3 fruit fly cellular contexts compared by ENCODE assay signal in genomic region chr2L:20807617-20808509, dm6.
TF ChIP-seq lines count a peak whose summit lies in the region.

No protein-coding gene starts in this region.

TF ChIP-seq in whole organism, embryonic, 481 proteins besides CTCF, POLR2A, EP300 and RAD21 (continued from another document and continues in another):
- peak; percentile 73 for TF ChIP-seq CG6813 (GFP tag; optimal IDR thresholded peaks at IDR 0.05; lab: Kevin White, UChicago)
- no peak for TF ChIP-seq cad (GFP tag; optimal IDR thresholded peaks at IDR 0.05; lab: Kevin White, UChicago)
- TF ChIP-seq Sin3A (optimal IDR thresholded peaks at IDR 0.05; lab: Kevin White, UChicago) = no peak
- TF ChIP-seq Doc2 (GFP tag; IDR thresholded peaks at IDR 0.05; lab: Robert Waterston, UW) = no peak
- TF ChIP-seq CG33213 (GFP tag; optimal IDR thresholded peaks at IDR 0.05; lab: Kevin White, UChicago) = peak; percentile 28
- TF ChIP-seq CG3163 (GFP tag; optimal IDR thresholded peaks at IDR 0.05; lab: Kevin White, UChicago) = no peak
- TF ChIP-seq Ssrp (tag; optimal IDR thresholded peaks at IDR 0.05; lab: Kevin White, UChicago) = peak; percentile 0
- TF ChIP-seq Oli (tag; optimal IDR thresholded peaks at IDR 0.05; lab: Kevin White, UChicago) = peak; percentile 40
- no peak for TF ChIP-seq Lim3 (GFP tag; IDR thresholded peaks at IDR 0.05; lab: Robert Waterston, UW)
- 0 out of 2 replicates have a peak, but pooled peaks have one; percentile 29 for TF ChIP-seq CG11085 (GFP tag; IDR thresholded peaks at IDR 0.05; lab: Robert Waterston, UW)
- peak; percentile 63 for TF ChIP-seq Deaf1 (tag; optimal IDR thresholded peaks at IDR 0.05; lab: Kevin White, UChicago)
- TF ChIP-seq CG18011 (GFP tag; optimal IDR thresholded peaks at IDR 0.05; lab: Kevin White, UChicago) = peak; percentile 52
- no peak for TF ChIP-seq CG4424 (GFP tag; optimal IDR thresholded peaks at IDR 0.05; lab: Kevin White, UChicago)
- TF ChIP-seq dmrt99B (tag; optimal IDR thresholded peaks at IDR 0.05; lab: Kevin White, UChicago) = peak; percentile 70
- TF ChIP-seq gcm (GFP tag; optimal IDR thresholded peaks at IDR 0.05; lab: Kevin White, UChicago) = peak; percentile 0
- no peak for TF ChIP-seq CG1529 (GFP tag; optimal IDR thresholded peaks at IDR 0.05; lab: Kevin White, UChicago)
- no peak for TF ChIP-seq Dp (GFP tag; optimal IDR thresholded peaks at IDR 0.05; lab: Kevin White, UChicago)
- peak; percentile 17 for TF ChIP-seq CG1792 (GFP tag; optimal IDR thresholded peaks at IDR 0.05; lab: Kevin White, UChicago)
- TF ChIP-seq Antp (GFP tag; optimal IDR thresholded peaks at IDR 0.05; lab: Kevin White, UChicago) = no peak
- peak; percentile 80 for TF ChIP-seq crol (GFP tag; IDR thresholded peaks at IDR 0.05; lab: Robert Waterston, UW)
- peak; percentile 55 for TF ChIP-seq CoRest (tag; optimal IDR thresholded peaks at IDR 0.05; lab: Kevin White, UChicago)
- peak; percentile 45; the same call in 1 of the 2 replicates for TF ChIP-seq CG32772 (GFP tag; IDR thresholded peaks at IDR 0.05; lab: Robert Waterston, UW)
- TF ChIP-seq CG3847 (GFP tag; IDR thresholded peaks at IDR 0.05; lab: Robert Waterston, UW) = peak; percentile 56
- TF ChIP-seq otp (GFP tag; IDR thresholded peaks at IDR 0.05; lab: Robert Waterston, UW) = peak; percentile 56; the same call in 1 of the 3 replicates
- TF ChIP-seq org-1 (GFP tag; optimal IDR thresholded peaks at IDR 0.05; lab: Kevin White, UChicago) = peak; percentile 22
- peak; percentile 10 for TF ChIP-seq CG11398 (GFP tag; optimal IDR thresholded peaks at IDR 0.05; lab: Kevin White, UChicago)
- TF ChIP-seq CG32532 (GFP tag; IDR thresholded peaks at IDR 0.05; lab: Robert Waterston, UW) = peak; percentile 17
- no peak for TF ChIP-seq hkb (optimal IDR thresholded peaks at IDR 0.05; lab: Kevin White, UChicago)
- TF ChIP-seq hkb (GFP tag; IDR thresholded peaks at IDR 0.05; lab: Robert Waterston, UW) = peak; percentile 65
- no peak for TF ChIP-seq Max (GFP tag; optimal IDR thresholded peaks at IDR 0.05; lab: Kevin White, UChicago)
- no peak for TF ChIP-seq wor (GFP tag; IDR thresholded peaks at IDR 0.05; lab: Robert Waterston, UW)
- no peak for TF ChIP-seq CG11560 (tag; IDR thresholded peaks at IDR 0.05; lab: Robert Waterston, UW)
- TF ChIP-seq Scr (GFP tag; IDR thresholded peaks at IDR 0.05; lab: Robert Waterston, UW; ENCODE audit: partially characterized antibody) = no peak
- peak; percentile 54 for TF ChIP-seq Vsx1 (GFP tag; optimal IDR thresholded peaks at IDR 0.05; lab: Kevin White, UChicago)
- TF ChIP-seq CG10366 (GFP tag; IDR thresholded peaks at IDR 0.05; lab: Robert Waterston, UW) = peak; percentile 31; the same call in 1 of the 2 replicates
- TF ChIP-seq kni (GFP tag; optimal IDR thresholded peaks at IDR 0.05; lab: Kevin White, UChicago) = no peak
- peak in 1 of 2 experiments; percentile 4 for TF ChIP-seq dpn (GFP tag; optimal IDR thresholded peaks at IDR 0.05; lab: Kevin White, UChicago)
- TF ChIP-seq sim (GFP tag; IDR thresholded peaks at IDR 0.05; lab: Robert Waterston, UW) = no peak
- peak; percentile 44 for TF ChIP-seq Dek (tag; optimal IDR thresholded peaks at IDR 0.05; lab: Kevin White, UChicago)
- TF ChIP-seq jumu (GFP tag; optimal IDR thresholded peaks at IDR 0.05; lab: Kevin White, UChicago) = no peak
- no peak for TF ChIP-seq ssp (GFP tag; IDR thresholded peaks at IDR 0.05; lab: Robert Waterston, UW)
- peak; percentile 76 for TF ChIP-seq Ptx1 (GFP tag; IDR thresholded peaks at IDR 0.05; lab: Robert Waterston, UW)
- TF ChIP-seq grn (GFP tag; optimal IDR thresholded peaks at IDR 0.05; lab: Kevin White, UChicago) = no peak
- peak; percentile 12 for TF ChIP-seq CG4282 (GFP tag; optimal IDR thresholded peaks at IDR 0.05; lab: Kevin White, UChicago)
- TF ChIP-seq CG5953 (GFP tag; IDR thresholded peaks at IDR 0.05; lab: Robert Waterston, UW) = no peak

TF ChIP-seq in whole organism, prepupa, 60 proteins besides CTCF, POLR2A, EP300 and RAD21 (continued from another document):
- no peak for TF ChIP-seq CG31627 (GFP tag; optimal IDR thresholded peaks at IDR 0.05; lab: Kevin White, UChicago)
- TF ChIP-seq CG11902 (GFP tag; optimal IDR thresholded peaks at IDR 0.05; lab: Kevin White, UChicago) = no peak
- TF ChIP-seq CG9139 (GFP tag; optimal IDR thresholded peaks at IDR 0.05; lab: Kevin White, UChicago) = peak; percentile 3
- peak; percentile 87 for TF ChIP-seq fkh (GFP tag; optimal IDR thresholded peaks at IDR 0.05; lab: Kevin White, UChicago)
- TF ChIP-seq CG8119 (GFP tag; IDR thresholded peaks at IDR 0.05; lab: Robert Waterston, UW) = peak; percentile 65; the same call in 2 of the 3 replicates
- no peak for TF ChIP-seq Gug (GFP tag; IDR thresholded peaks at IDR 0.05; lab: Robert Waterston, UW)
- TF ChIP-seq Blimp-1 (GFP tag; optimal IDR thresholded peaks at IDR 0.05; lab: Kevin White, UChicago) = no peak
- TF ChIP-seq CG6792 (GFP tag; optimal IDR thresholded peaks at IDR 0.05; lab: Kevin White, UChicago) = peak; percentile 40
- TF ChIP-seq Eip93F (GFP tag; optimal IDR thresholded peaks at IDR 0.05; lab: Kevin White, UChicago) = no peak
- TF ChIP-seq CG32006 (GFP tag; optimal IDR thresholded peaks at IDR 0.05; lab: Kevin White, UChicago) = peak; percentile 39
- TF ChIP-seq CG6808 (GFP tag; optimal IDR thresholded peaks at IDR 0.05; lab: Kevin White, UChicago) = peak; percentile 14
- peak; percentile 68 for TF ChIP-seq Eip78C (GFP tag; lab: Kevin White, UChicago)
- no peak for TF ChIP-seq Hr39 (GFP tag; optimal IDR thresholded peaks at IDR 0.05; lab: Kevin White, UChicago)
- no peak for TF ChIP-seq net (GFP tag; optimal IDR thresholded peaks at IDR 0.05; lab: Kevin White, UChicago)
- TF ChIP-seq salr (GFP tag; optimal IDR thresholded peaks at IDR 0.05; lab: Kevin White, UChicago) = no peak
- no peak for TF ChIP-seq Lpt (GFP tag; optimal IDR thresholded peaks at IDR 0.05; lab: Kevin White, UChicago)
- TF ChIP-seq esn (GFP tag; optimal IDR thresholded peaks at IDR 0.05; lab: Kevin White, UChicago) = peak; percentile 27
- peak; percentile 62 for TF ChIP-seq svp (GFP tag; lab: Kevin White, UChicago)
- TF ChIP-seq pdm3 (GFP tag; optimal IDR thresholded peaks at IDR 0.05; lab: Kevin White, UChicago) = peak; percentile 19
- no peak for TF ChIP-seq dac (GFP tag; optimal IDR thresholded peaks at IDR 0.05; lab: Kevin White, UChicago)
- TF ChIP-seq CG34406 (GFP tag; optimal IDR thresholded peaks at IDR 0.05; lab: Kevin White, UChicago) = peak; percentile 49
- TF ChIP-seq Hr4 (GFP tag; optimal IDR thresholded peaks at IDR 0.05; lab: Kevin White, UChicago) = peak; percentile 3
- TF ChIP-seq OdsH (GFP tag; optimal IDR thresholded peaks at IDR 0.05; lab: Kevin White, UChicago) = peak; percentile 33
- TF ChIP-seq cyc (GFP tag; optimal IDR thresholded peaks at IDR 0.05; lab: Kevin White, UChicago) = no peak
- 0 out of 3 replicates have a peak, but pooled peaks have one; percentile 31 for TF ChIP-seq CG6163 (GFP tag; IDR thresholded peaks at IDR 0.05; lab: Robert Waterston, UW)
- TF ChIP-seq Sox15 (GFP tag; optimal IDR thresholded peaks at IDR 0.05; lab: Kevin White, UChicago) = no peak
- TF ChIP-seq lz (GFP tag; optimal IDR thresholded peaks at IDR 0.05; lab: Kevin White, UChicago) = no peak
- no peak for TF ChIP-seq Smox (GFP tag; optimal IDR thresholded peaks at IDR 0.05; lab: Kevin White, UChicago)
- no peak for TF ChIP-seq CG4318 (GFP tag; optimal IDR thresholded peaks at IDR 0.05; lab: Kevin White, UChicago)
- TF ChIP-seq fd59A (GFP tag; optimal IDR thresholded peaks at IDR 0.05; lab: Kevin White, UChicago) = no peak
- peak; percentile 10 for TF ChIP-seq Met (GFP tag; optimal IDR thresholded peaks at IDR 0.05; lab: Kevin White, UChicago)
- TF ChIP-seq ss (GFP tag; optimal IDR thresholded peaks at IDR 0.05; lab: Kevin White, UChicago) = peak in 1 of 2 experiments; percentile 12
- TF ChIP-seq CG6854 (GFP tag; optimal IDR thresholded peaks at IDR 0.05; lab: Kevin White, UChicago) = no peak
- peak; percentile 30 for TF ChIP-seq vri (GFP tag; optimal IDR thresholded peaks at IDR 0.05; lab: Kevin White, UChicago)
- TF ChIP-seq CG1621 (tag; optimal IDR thresholded peaks at IDR 0.05; lab: Kevin White, UChicago) = no peak
- TF ChIP-seq CG11762 (GFP tag; optimal IDR thresholded peaks at IDR 0.05; lab: Kevin White, UChicago; ENCODE audit: insufficient read depth) = peak; percentile 12
- peak; percentile 35 for TF ChIP-seq CG3032 (tag; optimal IDR thresholded peaks at IDR 0.05; lab: Kevin White, UChicago)

TF ChIP-seq in whole organism, wandering third instar larva, 38 proteins besides CTCF, POLR2A, EP300 and RAD21 (continued from another document):
- TF ChIP-seq Hr78 (GFP tag; optimal IDR thresholded peaks at IDR 0.05; lab: Kevin White, UChicago) (no peak), dmrt93B (GFP tag; optimal IDR thresholded peaks at IDR 0.05; lab: Kevin White, UChicago) (no peak), Jra (GFP tag; optimal IDR thresholded peaks at IDR 0.05; lab: Kevin White, UChicago) (no peak), usp (GFP tag; optimal IDR thresholded peaks at IDR 0.05; lab: Kevin White, UChicago) (no peak), brk (GFP tag; optimal IDR thresholded peaks at IDR 0.05; lab: Kevin White, UChicago) (no peak)
